Fruit fly (Drosophila melanogaster) whole organism, embryonic: ENCODE results near the gene CG16852.
A peak's percentile ranks its signal among the peaks of the same experiment; 100 is the strongest.

Source experiments
- ATbp ChIP-seq: fragments of 200-800 bp; sonication (Bioruptor generic); optimal IDR thresholded peaks from 2 replicates; lab custom pipeline; 2017; ENCODE audit warnings: missing biosample characterization, mild to moderate bottlenecking, missing genetic modification characterization, missing genetic modification reagents
- Atf6 ChIP-seq: fragments of 200-800 bp; sonication (Bioruptor generic); IDR thresholded peaks from 2 replicates; pipeline ENCODE4 v1.3.6; 2022; ENCODE audit warnings: missing biosample characterization, missing genetic modification characterization
- Awh ChIP-seq: fragments of 200-800 bp; sonication (Bioruptor generic); IDR thresholded peaks from 2 replicates; pipeline ENCODE4, ENCODE4 v1.3.6; 2022; ENCODE audit warnings: missing biosample characterization, missing genetic modification characterization
- CG10654 ChIP-seq: fragments of 200-800 bp; sonication (Bioruptor generic); optimal IDR thresholded peaks from 2 replicates; lab custom pipeline; 2016; ENCODE audit warnings: missing biosample characterization, missing genetic modification characterization
- CG11093 ChIP-seq: fragments of 200-800 bp; sonication (Bioruptor generic); IDR thresholded peaks from 3 replicates; pipeline ENCODE4 v1.3.6; 2022; ENCODE audit warnings: missing biosample characterization, missing genetic modification characterization
- CG11560 ChIP-seq: fragments of 200-800 bp; sonication (Bioruptor generic); IDR thresholded peaks from 3 replicates; pipeline ENCODE4 v1.3.6; 2022; ENCODE audit warnings: missing biosample characterization, missing genetic modification characterization
- CG12104 ChIP-seq: fragments of 200-800 bp; sonication (Bioruptor generic); optimal IDR thresholded peaks from 3 replicates; lab custom pipeline; 2016; ENCODE audit warnings: missing biosample characterization, missing genetic modification characterization
- CG14441 ChIP-seq: fragments of 200-800 bp; sonication (Bioruptor generic); IDR thresholded peaks from 2 replicates; pipeline ENCODE4 v1.3.6; 2022; ENCODE audit warnings: missing biosample characterization, missing genetic modification characterization
- CG17385 ChIP-seq: fragments of 200-800 bp; sonication (Bioruptor generic); optimal IDR thresholded peaks from 3 replicates; lab custom pipeline; 2018; ENCODE audit warnings: missing biosample characterization, mild to moderate bottlenecking, missing genetic modification characterization
- CG2120 ChIP-seq: fragments of 200-800 bp; sonication (Bioruptor generic); optimal IDR thresholded peaks from 3 replicates; lab custom pipeline; 2016; ENCODE audit warnings: missing biosample characterization, missing genetic modification characterization
- CG30020 ChIP-seq: fragments of 200-800 bp; optimal IDR thresholded peaks from 2 replicates; lab custom pipeline; 2019; ENCODE audit warnings: missing biosample characterization, mild to moderate bottlenecking, missing genetic modification characterization, moderate library complexity
- CG3726 ChIP-seq: fragments of 200-800 bp; sonication (Bioruptor generic); IDR thresholded peaks from 3 replicates; pipeline ENCODE4, ENCODE4 v1.3.6; 2022; ENCODE audit warnings: missing biosample characterization, missing genetic modification characterization
- CG4328 ChIP-seq: fragments of 200-800 bp; sonication (Bioruptor generic); optimal IDR thresholded peaks from 3 replicates; lab custom pipeline; 2017; ENCODE audit warnings: missing biosample characterization, missing genetic modification reagents, missing genetic modification characterization
- CG4424 ChIP-seq: fragments of 200-800 bp; sonication (Bioruptor generic); optimal IDR thresholded peaks from 3 replicates; lab custom pipeline; 2016; ENCODE audit warnings: missing biosample characterization, missing genetic modification characterization
- CG5953 ChIP-seq: fragments of 200-800 bp; sonication (Bioruptor generic); IDR thresholded peaks from 2 replicates; pipeline ENCODE4 v1.3.6; 2022; ENCODE audit warnings: missing biosample characterization, missing genetic modification characterization
- CG7556 ChIP-seq: fragments of 200-800 bp; sonication (Bioruptor generic); optimal IDR thresholded peaks from 2 replicates; lab custom pipeline; 2017; ENCODE audit warnings: missing biosample characterization, mild to moderate bottlenecking, missing genetic modification characterization
- CG7987 ChIP-seq: fragments of 200-800 bp; sonication (Bioruptor generic); optimal IDR thresholded peaks from 2 replicates; lab custom pipeline; 2018; ENCODE audit warnings: missing biosample characterization, mild to moderate bottlenecking, missing genetic modification characterization, moderate library complexity
- CG8944 ChIP-seq: fragments of 200-800 bp; sonication (Bioruptor generic); optimal IDR thresholded peaks from 3 replicates; lab custom pipeline; 2016; ENCODE audit warnings: missing biosample characterization, missing genetic modification characterization
- CG9609 ChIP-seq: fragments of 200-800 bp; sonication (Bioruptor generic); optimal IDR thresholded peaks from 3 replicates; lab custom pipeline; 2016; ENCODE audit warnings: missing biosample characterization, missing genetic modification characterization
- CG9727 ChIP-seq: fragments of 200-800 bp; sonication (Bioruptor generic); optimal IDR thresholded peaks from 3 replicates; lab custom pipeline; 2017; ENCODE audit warnings: missing biosample characterization, mild to moderate bottlenecking, missing genetic modification characterization
- CG9797 ChIP-seq: fragments of 200-800 bp; sonication (Bioruptor generic); optimal IDR thresholded peaks from 3 replicates; lab custom pipeline; 2018; ENCODE audit warnings: missing biosample characterization, mild to moderate bottlenecking, missing genetic modification characterization
- D ChIP-seq, 2 experiments: fragments of 200-800 bp in 1 of 2; fragments of >200 bp in 1 of 2; sonication (Bioruptor generic) in 1 of 2; optimal IDR thresholded peaks; 2 replicates in 1 of 2; 3 replicates in 1 of 2; lab custom pipeline; 2017; ENCODE audit warnings: mild to moderate bottlenecking in 1 of 2, missing biosample characterization in 1 of 2, missing genetic modification characterization in 1 of 2, missing genetic modification reagents in 1 of 2
- E2f1 ChIP-seq: fragments of 200-800 bp; sonication (Bioruptor generic); IDR thresholded peaks from 2 replicates; pipeline ENCODE4 v1.3.6; 2022; ENCODE audit warnings: missing biosample characterization, missing genetic modification characterization
- Ets65A ChIP-seq: fragments of 200-800 bp; sonication (Bioruptor generic); peaks from one replicate; lab custom pipeline; 2016; ENCODE audit warnings: missing biosample characterization, missing genetic modification characterization
- HmgD ChIP-seq: fragments of 200-800 bp; sonication (Bioruptor generic); optimal IDR thresholded peaks from 3 replicates; lab custom pipeline; 2016; ENCODE audit warnings: missing biosample characterization, missing genetic modification characterization
- Hr3 ChIP-seq: fragments of 200-800 bp; sonication (Bioruptor generic); optimal IDR thresholded peaks from 3 replicates; lab custom pipeline; 2016; ENCODE audit warnings: missing biosample characterization, missing genetic modification characterization
- Hr51 ChIP-seq, 2 experiments: fragments of 200-800 bp; sonication (Bioruptor generic); optimal IDR thresholded peaks; 2 replicates in 1 of 2; 3 replicates in 1 of 2; lab custom pipeline; 2016 to 2018; ENCODE audit warnings: missing biosample characterization in 2 of 2, missing genetic modification characterization in 2 of 2, mild to moderate bottlenecking in 1 of 2, moderate library complexity in 1 of 2
- Lim3 ChIP-seq: fragments of 200-800 bp; sonication (Bioruptor generic); IDR thresholded peaks from 2 replicates; pipeline ENCODE4 v1.3.6; 2022; ENCODE audit warnings: missing biosample characterization, missing genetic modification characterization
- PHDP ChIP-seq: fragments of 200-800 bp; sonication (Bioruptor generic); optimal IDR thresholded peaks from 3 replicates; lab custom pipeline; 2018; ENCODE audit warnings: missing biosample characterization, mild to moderate bottlenecking, missing genetic modification characterization, moderate library complexity
- Six4 ChIP-seq: fragments of 200-800 bp; sonication (Bioruptor generic); optimal IDR thresholded peaks from 2 replicates; lab custom pipeline; 2016; ENCODE audit warnings: missing biosample characterization, missing genetic modification characterization
- Ssrp ChIP-seq: fragments of 200-800 bp; sonication (Bioruptor generic); optimal IDR thresholded peaks from 2 replicates; lab custom pipeline; 2018; ENCODE audit warnings: missing biosample characterization, mild to moderate bottlenecking, missing genetic modification characterization, moderate library complexity
- TFAM ChIP-seq: fragments of 200-800 bp; sonication (Bioruptor generic); optimal IDR thresholded peaks from 2 replicates; lab custom pipeline; 2017; ENCODE audit warnings: missing biosample characterization, missing genetic modification characterization, inconsistent platforms
- ac ChIP-seq: fragments of 200-800 bp; sonication (Bioruptor generic); optimal IDR thresholded peaks from 3 replicates; lab custom pipeline; 2017; ENCODE audit warnings: missing biosample characterization, mild to moderate bottlenecking, missing genetic modification characterization
- az2 ChIP-seq: fragments of 200-800 bp; sonication (Bioruptor generic); optimal IDR thresholded peaks from 3 replicates; lab custom pipeline; 2016; ENCODE audit warnings: missing biosample characterization, missing genetic modification characterization
- bsh ChIP-seq, 2 experiments: fragments of 200-800 bp; sonication (Bioruptor generic); optimal IDR thresholded peaks; 2 replicates each; lab custom pipeline; 2017 to 2018; ENCODE audit warnings: mild to moderate bottlenecking in 2 of 2, missing biosample characterization in 2 of 2, missing genetic modification characterization in 2 of 2, moderate library complexity in 1 of 2
- corto ChIP-seq: fragments of 200-800 bp; sonication (Bioruptor generic); optimal IDR thresholded peaks from 2 replicates; lab custom pipeline; 2016; ENCODE audit warnings: missing biosample characterization, mild to moderate bottlenecking, missing genetic modification characterization, moderate library complexity
- crol ChIP-seq: fragments of 200-800 bp; sonication (Bioruptor generic); IDR thresholded peaks from 2 replicates; pipeline ENCODE4 v1.3.6; 2022; ENCODE audit warnings: missing biosample characterization, missing genetic modification characterization
- disco-r ChIP-seq: fragments of 200-800 bp; sonication (Bioruptor generic); optimal IDR thresholded peaks from 2 replicates; lab custom pipeline; 2016; ENCODE audit warnings: missing biosample characterization, missing genetic modification characterization
- dpn ChIP-seq, 2 experiments: fragments of 200-800 bp; sonication (Bioruptor generic); optimal IDR thresholded peaks; 3 replicates each; lab custom pipeline; 2016; ENCODE audit warnings: missing biosample characterization in 2 of 2, missing genetic modification characterization in 2 of 2
- insv ChIP-seq, 2 experiments: fragments of 200-800 bp; sonication (Bioruptor generic); optimal IDR thresholded peaks; 3 replicates each; lab custom pipeline; 2016 to 2018; ENCODE audit warnings: missing biosample characterization in 2 of 2, missing genetic modification characterization in 2 of 2
- knrl ChIP-seq: fragments of 200-800 bp; sonication (Bioruptor generic); IDR thresholded peaks from 3 replicates; pipeline ENCODE4 v1.3.6; 2022; ENCODE audit warnings: missing biosample characterization, missing genetic modification characterization; ENCODE audit not compliant: partially characterized antibody
- lab ChIP-seq: fragments of 200-800 bp; sonication (Bioruptor generic); optimal IDR thresholded peaks from 3 replicates; lab custom pipeline; 2017; ENCODE audit warnings: missing biosample characterization, missing genetic modification characterization, mild to moderate bottlenecking, moderate library complexity, missing genetic modification reagents
- pfk ChIP-seq: fragments of 200-800 bp; sonication (Bioruptor generic); optimal IDR thresholded peaks from 2 replicates; lab custom pipeline; 2018; ENCODE audit warnings: missing biosample characterization, mild to moderate bottlenecking, missing genetic modification characterization, moderate library complexity
- rib ChIP-seq: fragments of 200-800 bp; sonication (Bioruptor generic); IDR thresholded peaks from 2 replicates; pipeline ENCODE4 v1.3.6; 2022; ENCODE audit warnings: missing biosample characterization, missing genetic modification characterization
- slbo ChIP-seq: fragments of 200-800 bp; sonication (Bioruptor generic); IDR thresholded peaks from 2 replicates; pipeline ENCODE4 v1.3.6; 2022; ENCODE audit warnings: missing biosample characterization, missing genetic modification characterization
- trem ChIP-seq: fragments of 200-800 bp; optimal IDR thresholded peaks from 3 replicates; lab custom pipeline; 2019; ENCODE audit warnings: missing biosample characterization, mild to moderate bottlenecking, missing genetic modification characterization, moderate library complexity
- ttk ChIP-seq: fragments of 200-800 bp; sonication (Bioruptor generic); IDR thresholded peaks from 2 replicates; pipeline ENCODE4 v2.1.2; 2022; ENCODE audit warnings: missing biosample characterization, missing genetic modification characterization
- zf30C ChIP-seq: fragments of 200-800 bp; sonication (Bioruptor generic); optimal IDR thresholded peaks from 3 replicates; lab custom pipeline; 2018; ENCODE audit warnings: missing biosample characterization, mild to moderate bottlenecking, missing genetic modification characterization

Gene CG16852

dm6 chr2L:13547738-13548726 is 7.5 kb downstream of the CG16852 start (continued):
- TF ChIP-seq D (optimal IDR thresholded peaks at IDR 0.05; lab: Kevin White, UChicago) (no peak), D (GFP tag; optimal IDR thresholded peaks at IDR 0.05; lab: Kevin White, UChicago) (peak; percentile 46), CG2120 (GFP tag; lab: Kevin White, UChicago) (peak; percentile 82), Atf6 (GFP tag; lab: Robert Waterston, UW) (no peak), CG9609 (GFP tag; lab: Kevin White, UChicago) (peak; percentile 68), ATbp (GFP tag; lab: Kevin White, UChicago) (no peak), dpn (GFP tag; optimal IDR thresholded peaks at IDR 0.05; lab: Kevin White, UChicago) (peak; percentile 36 to 58), CG11560 (tag; lab: Robert Waterston, UW) (no peak), CG7556 (peak; percentile 80), crol (GFP tag; lab: Robert Waterston, UW) (peak; percentile 82), CG30020 (no peak), ttk (GFP tag; lab: Robert Waterston, UW) (0 out of 2 replicates have a peak, but pooled peaks have one; percentile 35), pfk (no peak), HmgD (GFP tag; lab: Kevin White, UChicago) (no peak), CG17385 (GFP tag; lab: Kevin White, UChicago) (peak; percentile 77), corto (GFP tag; lab: Kevin White, UChicago) (no peak), rib (GFP tag; lab: Robert Waterston, UW) (no peak; the same call in 1 of the 2 replicates), lab (GFP tag; lab: Kevin White, UChicago) (peak; percentile 53), CG11093 (no peak), bsh (GFP tag; optimal IDR thresholded peaks at IDR 0.05; lab: Kevin White, UChicago) (peak in 1 of 2 experiments; percentile 44), TFAM (GFP tag; lab: Kevin White, UChicago) (no peak), CG4424 (GFP tag; lab: Kevin White, UChicago) (peak; percentile 40), zf30C (GFP tag; lab: Kevin White, UChicago) (no peak), Hr3 (GFP tag; lab: Kevin White, UChicago) (peak; percentile 33), PHDP (tag; lab: Kevin White, UChicago) (no peak), CG10654 (GFP tag; lab: Kevin White, UChicago) (peak; percentile 15), CG8944 (GFP tag; lab: Kevin White, UChicago) (peak; percentile 50), insv (GFP tag; optimal IDR thresholded peaks at IDR 0.05; lab: Kevin White, UChicago) (no peak), knrl (peak; percentile 37; the same call in 2 of the 3 replicates), Hr51 (GFP tag; optimal IDR thresholded peaks at IDR 0.05; lab: Kevin White, UChicago) (peak; percentile 36 to 56), Ets65A (GFP tag; lab: Kevin White, UChicago) (peak; percentile 79), az2 (peak; percentile 33), Lim3 (no peak), trem (tag; lab: Kevin White, UChicago) (peak; percentile 9), CG14441 (GFP tag; lab: Robert Waterston, UW) (no peak), CG12104 (GFP tag; lab: Kevin White, UChicago) (no peak), Six4 (GFP tag; lab: Kevin White, UChicago) (peak; percentile 35), CG4328 (GFP tag; lab: Kevin White, UChicago) (peak; percentile 29), CG7987 (no peak), CG9797 (GFP tag; lab: Kevin White, UChicago) (no peak), Ssrp (tag; lab: Kevin White, UChicago) (peak; percentile 27), CG3726 (GFP tag; lab: Robert Waterston, UW) (no peak), ac (GFP tag; lab: Kevin White, UChicago) (no peak), slbo (GFP tag; lab: Robert Waterston, UW) (peak; percentile 63), CG9727 (GFP tag; lab: Kevin White, UChicago) (peak; percentile 99), Awh (no peak), disco-r (GFP tag; lab: Kevin White, UChicago) (no peak), CG5953 (GFP tag; lab: Robert Waterston, UW) (no peak), E2f1 (no peak)
